Worm (Caenorhabditis elegans): ENCODE data around the gene Y62H9A.4.

- TF ChIP-seq pros-1 (tag; optimal IDR thresholded peaks at IDR 0.05) (no peak), nhr-11 (tag; optimal IDR thresholded peaks at IDR 0.05) (no peak), mec-3 (tag; optimal IDR thresholded peaks at IDR 0.05; ENCODE audit: borderline replicate concordance) (no peak), fkh-6 (tag; optimal IDR thresholded peaks at IDR 0.05) (no peak), elt-2 (tag; optimal IDR thresholded peaks at IDR 0.05) (peak; percentile 60), fkh-10 (GFP tag; optimal IDR thresholded peaks at IDR 0.05) (no peak), pha-4 (tag; optimal IDR thresholded peaks at IDR 0.05) (no peak), zip-5 (tag; optimal IDR thresholded peaks at IDR 0.05) (no peak), ama-1 (optimal IDR thresholded peaks at IDR 0.05) (no peak), tbx-7 (tag; optimal IDR thresholded peaks at IDR 0.05) (no peak), tbx-2 (tag; optimal IDR thresholded peaks at IDR 0.05) (no peak), unc-42 (tag; optimal IDR thresholded peaks at IDR 0.05) (no peak), ceh-14 (tag; optimal IDR thresholded peaks at IDR 0.05) (no peak), dve-1 (tag; optimal IDR thresholded peaks at IDR 0.05) (no peak)
Observed at ce11 chrX:11910046-11910445, 30.1 kb downstream of the Y62H9A.4 start, which contains the start of gene Y62H9A.15.
